Fruit fly (Drosophila melanogaster) whole organism, prepupa: ENCODE data around the gene Spc105R.

ENCODE experiments used
- CG11762 ChIP-seq: fragments of 200-800 bp; sonication (Bioruptor generic); optimal IDR thresholded peaks from 3 replicates; lab custom pipeline; 2016; ENCODE audit warnings: missing biosample characterization, missing genetic modification characterization; ENCODE audit not compliant: insufficient read depth
- CG6792 ChIP-seq: fragments of 200-800 bp; sonication (Bioruptor generic); optimal IDR thresholded peaks from 3 replicates; lab custom pipeline; 2016; ENCODE audit warnings: missing biosample characterization, missing genetic modification characterization
- acj6 ChIP-seq: fragments of 200-800 bp; sonication (Bioruptor generic); optimal IDR thresholded peaks from 3 replicates; lab custom pipeline; 2016; ENCODE audit warnings: missing biosample characterization, missing genetic modification characterization
- dac ChIP-seq: fragments of 200-800 bp; sonication (Bioruptor generic); optimal IDR thresholded peaks from 2 replicates; lab custom pipeline; 2017; ENCODE audit warnings: missing biosample characterization, mild to moderate bottlenecking, missing genetic modification characterization

dm6 chr3L:20841465-20842109, 41.4 kb downstream of the Spc105R start, which contains the start of the genes CSN3 and CG11456:
- TF ChIP-seq CG11762 (no peak), CG6792 (GFP tag; lab: Kevin White, UChicago) (peak; percentile 2), dac (GFP tag; lab: Kevin White, UChicago) (no peak), acj6 (GFP tag; lab: Kevin White, UChicago) (no peak)
